Worm (Caenorhabditis elegans) whole organism, young adult: Measurements from ENCODE around the gene tomm-70.

Source experiments
- B0035.1 ChIP-seq: sonication (generic microtip); optimal IDR thresholded peaks from 2 replicates; lab custom pipeline; 2016; ENCODE audit warnings: missing genetic modification characterization, mild to moderate bottlenecking, missing compliant biosample characterization, missing genotype, missing genetic modification reagents
- C06A6.2 ChIP-seq: fragments of 200-800 bp; sonication (Bioruptor generic); conservative IDR thresholded peaks from 2 replicates; pipeline ENCODE4 v1.3.6; 2022; ENCODE audit warnings: missing genetic modification characterization, missing compliant biosample characterization
- C17E4.6 ChIP-seq: fragments of 200-800 bp; sonication (Bioruptor generic); IDR thresholded peaks from 2 replicates; pipeline ENCODE4 v1.3.6; 2022; ENCODE audit warnings: missing genetic modification reagents, missing genetic modification characterization, missing compliant biosample characterization
- K11D2.4 ChIP-seq: fragments of 200-800 bp; sonication (Bioruptor generic); IDR thresholded peaks from 2 replicates; pipeline ENCODE4 v1.3.6; 2022; ENCODE audit warnings: missing genetic modification reagents, missing genetic modification characterization, missing compliant biosample characterization
- Y95B8A.8 ChIP-seq: fragments of 200-800 bp; sonication (Bioruptor generic); IDR thresholded peaks from 2 replicates; pipeline ENCODE4 v1.3.6; 2022; ENCODE audit warnings: missing genetic modification reagents, missing genetic modification characterization, missing compliant biosample characterization
- ama-1 ChIP-seq, 3 experiments: fragments of 150-350 bp in 1 of 3; sonication (generic microtip) in 2 of 3; optimal IDR thresholded peaks; 2 replicates each; lab custom pipeline; 2014 to 2018; ENCODE audit warnings: missing biosample characterization in 2 of 3, missing genetic modification characterization in 2 of 3, missing genetic modification reagents in 2 of 3
- ceh-79 ChIP-seq: sonication (generic microtip); optimal IDR thresholded peaks from 2 replicates; lab custom pipeline; 2017; ENCODE audit warnings: mild to moderate bottlenecking, missing genetic modification characterization, missing compliant biosample characterization
- dpl-1 ChIP-seq: fragments of 150-350 bp; optimal IDR thresholded peaks from 2 replicates; lab custom pipeline; 2014; ENCODE audit warnings: missing biosample characterization, missing genetic modification reagents, missing genetic modification characterization
- hmg-1.2 ChIP-seq: fragments of 200-800 bp; sonication (Bioruptor generic); IDR thresholded peaks from 2 replicates; pipeline ENCODE4 v1.3.6; 2022; ENCODE audit warnings: missing genetic modification reagents, missing genetic modification characterization, missing compliant biosample characterization
- hsf-1 ChIP-seq: fragments of 200-800 bp; sonication (Bioruptor generic); IDR thresholded peaks from 2 replicates; pipeline ENCODE4 v1.3.6; 2022; ENCODE audit warnings: missing genetic modification reagents, missing genetic modification characterization, missing compliant biosample characterization
- rcor-1 ChIP-seq: fragments of 200-800 bp; sonication (Bioruptor generic); IDR thresholded peaks from 2 replicates; pipeline ENCODE4 v1.3.6; 2022; ENCODE audit warnings: missing genetic modification reagents, missing genetic modification characterization, missing compliant biosample characterization
- tlf-1 ChIP-seq: fragments of 200-800 bp; sonication (Bioruptor generic); optimal IDR thresholded peaks from 2 replicates; lab custom pipeline; 2018; ENCODE audit warnings: mild to moderate bottlenecking, missing genetic modification characterization, missing compliant biosample characterization
- unc-62 ChIP-seq: fragments of 150-350 bp; optimal IDR thresholded peaks from 2 replicates; lab custom pipeline; 2014; ENCODE audit warnings: missing biosample characterization, missing genetic modification reagents, missing genetic modification characterization

DNA sequence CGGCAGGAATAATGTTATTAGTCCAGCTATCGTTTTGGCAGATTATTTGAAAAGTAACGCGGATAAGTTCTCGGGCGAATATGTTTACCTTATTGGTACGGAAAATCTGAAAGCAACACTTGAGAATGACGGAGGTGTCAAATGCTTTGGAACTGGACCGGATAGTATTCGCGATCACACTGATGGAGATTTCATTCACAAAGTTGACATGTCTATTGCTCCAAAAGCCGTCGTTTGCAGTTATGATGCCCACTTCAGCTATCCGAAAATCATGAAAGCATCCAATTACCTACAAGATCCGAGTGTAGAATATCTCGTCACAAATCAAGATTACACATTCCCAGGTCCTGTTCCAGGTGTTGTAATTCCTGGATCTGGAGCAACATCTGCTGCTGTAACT is 18.8 kb upstream of the tomm-70 start:
- TF ChIP-seq unc-62 (GFP tag; lab: Kevin White, UChicago): no peak
- TF ChIP-seq C06A6.2 (GFP tag; lab: Robert Waterston, UW): no peak
- TF ChIP-seq dpl-1: no peak
- TF ChIP-seq rcor-1 (GFP tag; lab: Robert Waterston, UW): no peak
- TF ChIP-seq B0035.1 (tag; lab: Kevin White, UChicago): no peak
- no peak for TF ChIP-seq C17E4.6
- TF ChIP-seq K11D2.4 (GFP tag; lab: Robert Waterston, UW): no peak
- TF ChIP-seq ceh-79 (tag; lab: Kevin White, UChicago): no peak
- TF ChIP-seq hsf-1 (GFP tag; lab: Robert Waterston, UW): 0 out of 2 replicates have a peak, but pooled peaks have one; percentile 22
- TF ChIP-seq tlf-1 (GFP tag; lab: Kevin White, UChicago): no peak
- TF ChIP-seq ama-1 (optimal IDR thresholded peaks at IDR 0.05; lab: Kevin White, UChicago): no peak
- TF ChIP-seq ama-1 (GFP tag; optimal IDR thresholded peaks at IDR 0.05; lab: Kevin White, UChicago): no peak
- TF ChIP-seq Y95B8A.8 (GFP tag; lab: Robert Waterston, UW): no peak
- TF ChIP-seq hmg-1.2 (GFP tag; lab: Robert Waterston, UW): no peak
